Worm (Caenorhabditis elegans) whole organism, young adult: ENCODE results near the gene C14B9.10.

ENCODE experiments used
- F55B11.4 ChIP-seq: sonication (generic microtip); optimal IDR thresholded peaks from 2 replicates; lab custom pipeline; 2016; ENCODE audit warnings: missing compliant biosample characterization, missing genetic modification characterization, borderline replicate concordance; ENCODE audit not compliant: insufficient read depth
- athp-1 ChIP-seq: sonication (generic microtip); optimal IDR thresholded peaks from 2 replicates; lab custom pipeline; 2017; ENCODE audit warnings: mild to moderate bottlenecking, missing genetic modification characterization, missing compliant biosample characterization
- attf-3 ChIP-seq: fragments of 200-800 bp; sonication (Bioruptor generic); conservative IDR thresholded peaks from 2 replicates; pipeline ENCODE4 v1.3.6; 2022; ENCODE audit warnings: missing genetic modification reagents, missing genetic modification characterization, missing compliant biosample characterization
- hlh-12 ChIP-seq: sonication (generic microtip); optimal IDR thresholded peaks from 2 replicates; lab custom pipeline; 2016; ENCODE audit warnings: missing genetic modification characterization, missing compliant biosample characterization
- pha-4 ChIP-seq: fragments of 150-350 bp; sonication (generic microtip); optimal IDR thresholded peaks from 2 replicates; lab custom pipeline; 2014; ENCODE audit warnings: missing biosample characterization, missing genetic modification reagents, missing genetic modification characterization
- rpc-1 ChIP-seq, 2 experiments: fragments of 150-350 bp in 1 of 2; sonication (generic microtip) in 1 of 2; optimal IDR thresholded peaks; 2 replicates each; lab custom pipeline; 2014 to 2018; ENCODE audit warnings: missing biosample characterization in 1 of 2, missing genetic modification characterization in 1 of 2, missing genetic modification reagents in 1 of 2, missing genotype in 1 of 2

- TF ChIP-seq rpc-1 (optimal IDR thresholded peaks at IDR 0.05; lab: Kevin White, UChicago): no peak
- TF ChIP-seq rpc-1 (tag; optimal IDR thresholded peaks at IDR 0.05; lab: Kevin White, UChicago): no peak
- no peak for TF ChIP-seq F55B11.4 (tag; lab: Kevin White, UChicago)
- peak; percentile 54 for TF ChIP-seq attf-3
- no peak for TF ChIP-seq pha-4 (tag; lab: Kevin White, UChicago)
- TF ChIP-seq hlh-12: no peak
- peak; percentile 33 for TF ChIP-seq athp-1 (tag; lab: Kevin White, UChicago)
Observed at ce11 chrIII:8100960-8101359, 29.7 kb upstream of the C14B9.10 start, which contains the start of gene plk-1.
